Fruit fly (Drosophila melanogaster) whole organism, embryonic: ENCODE data around the gene CG14286.

Experiments
- Aef1 ChIP-seq: fragments of 200-800 bp; sonication (Bioruptor generic); IDR thresholded peaks from 3 replicates; pipeline ENCODE4 v1.3.6; 2022; ENCODE audit warnings: missing biosample characterization, missing genetic modification characterization
- Awh ChIP-seq: fragments of 200-800 bp; sonication (Bioruptor generic); IDR thresholded peaks from 2 replicates; pipeline ENCODE4, ENCODE4 v1.3.6; 2022; ENCODE audit warnings: missing biosample characterization, missing genetic modification characterization
- CG10267 ChIP-seq: fragments of 200-800 bp; sonication (Bioruptor generic); optimal IDR thresholded peaks from 2 replicates; lab custom pipeline; 2018; ENCODE audit warnings: missing biosample characterization, mild to moderate bottlenecking, missing genetic modification characterization, moderate library complexity
- CG10274 ChIP-seq: fragments of 200-800 bp; sonication (Bioruptor generic); optimal IDR thresholded peaks from 3 replicates; lab custom pipeline; 2017; ENCODE audit warnings: missing biosample characterization, mild to moderate bottlenecking, missing genetic modification characterization
- CG11504 ChIP-seq: fragments of 200-800 bp; sonication (Bioruptor generic); optimal IDR thresholded peaks from 3 replicates; lab custom pipeline; 2019; ENCODE audit warnings: missing biosample characterization, mild to moderate bottlenecking, missing genetic modification characterization, moderate library complexity
- CG11696 ChIP-seq: fragments of 200-800 bp; sonication (Bioruptor generic); IDR thresholded peaks from 2 replicates; pipeline ENCODE4 v1.3.6; 2022; ENCODE audit warnings: missing biosample characterization, missing genetic modification characterization
- CG12942 ChIP-seq: fragments of 200-800 bp; sonication (Bioruptor generic); optimal IDR thresholded peaks from 3 replicates; lab custom pipeline; 2016; ENCODE audit warnings: missing biosample characterization, missing genetic modification characterization
- CG13894 ChIP-seq: fragments of 200-800 bp; sonication (Bioruptor generic); optimal IDR thresholded peaks from 3 replicates; lab custom pipeline; 2018; ENCODE audit warnings: missing biosample characterization, mild to moderate bottlenecking, missing genetic modification characterization, moderate library complexity
- CG15011 ChIP-seq: fragments of 200-800 bp; sonication (Bioruptor generic); optimal IDR thresholded peaks from 3 replicates; lab custom pipeline; 2018; ENCODE audit warnings: missing biosample characterization, mild to moderate bottlenecking, missing genetic modification characterization
- CG1529 ChIP-seq: fragments of 200-800 bp; sonication (Bioruptor generic); optimal IDR thresholded peaks from 3 replicates; lab custom pipeline; 2018; ENCODE audit warnings: missing biosample characterization, missing genetic modification characterization
- CG1647 ChIP-seq: fragments of 200-800 bp; sonication (Bioruptor generic); optimal IDR thresholded peaks from 3 replicates; lab custom pipeline; 2016; ENCODE audit warnings: missing biosample characterization, missing genetic modification characterization
- CG18262 ChIP-seq: fragments of 200-800 bp; optimal IDR thresholded peaks from 3 replicates; lab custom pipeline; 2019; ENCODE audit warnings: missing biosample characterization, mild to moderate bottlenecking, missing genetic modification characterization, moderate library complexity
- CG2889 ChIP-seq: fragments of 200-800 bp; sonication (Bioruptor generic); IDR thresholded peaks from 3 replicates; pipeline ENCODE4 v1.3.6; 2022; ENCODE audit warnings: missing biosample characterization, missing genetic modification characterization
- CG3281 ChIP-seq: fragments of 200-800 bp; sonication (Bioruptor generic); optimal IDR thresholded peaks from 3 replicates; lab custom pipeline; 2017; ENCODE audit warnings: missing biosample characterization, mild to moderate bottlenecking, missing genetic modification characterization
- CG33213 ChIP-seq: fragments of 200-800 bp; sonication (Bioruptor generic); optimal IDR thresholded peaks from 3 replicates; lab custom pipeline; 2016; ENCODE audit warnings: missing biosample characterization, missing genetic modification characterization
- CG3995 ChIP-seq: fragments of 200-800 bp; sonication (Bioruptor generic); optimal IDR thresholded peaks from 3 replicates; lab custom pipeline; 2016; ENCODE audit warnings: missing biosample characterization, missing genetic modification characterization
- CG4820 ChIP-seq: fragments of 200-800 bp; sonication (Bioruptor generic); optimal IDR thresholded peaks from 3 replicates; lab custom pipeline; 2016; ENCODE audit warnings: missing biosample characterization, missing genetic modification characterization
- CG7839 ChIP-seq: fragments of 200-800 bp; sonication (Bioruptor generic); optimal IDR thresholded peaks from 3 replicates; lab custom pipeline; 2018; ENCODE audit warnings: missing biosample characterization, mild to moderate bottlenecking, missing genetic modification characterization, moderate library complexity
- CG9932 ChIP-seq: fragments of 200-800 bp; sonication (Bioruptor generic); IDR thresholded peaks from 2 replicates; pipeline ENCODE4 v1.3.6; 2022; ENCODE audit warnings: missing biosample characterization, missing genetic modification characterization
- CoRest ChIP-seq: fragments of 200-800 bp; sonication (Bioruptor generic); optimal IDR thresholded peaks from 3 replicates; lab custom pipeline; 2018; ENCODE audit warnings: missing biosample characterization, mild to moderate bottlenecking, missing genetic modification characterization, moderate library complexity
- Dad ChIP-seq: fragments of 200-800 bp; sonication (Bioruptor generic); optimal IDR thresholded peaks from 3 replicates; lab custom pipeline; 2016; ENCODE audit warnings: missing biosample characterization, missing genetic modification characterization
- Dek ChIP-seq: fragments of 200-800 bp; sonication (Bioruptor generic); optimal IDR thresholded peaks from 3 replicates; lab custom pipeline; 2019; ENCODE audit warnings: missing biosample characterization, mild to moderate bottlenecking, missing genetic modification characterization, moderate library complexity
- Dip3 ChIP-seq: fragments of 200-800 bp; sonication (Bioruptor generic); optimal IDR thresholded peaks from 3 replicates; lab custom pipeline; 2016; ENCODE audit warnings: missing biosample characterization, missing genetic modification characterization
- Fer2 ChIP-seq: fragments of 200-800 bp; sonication (Bioruptor generic); optimal IDR thresholded peaks from 2 replicates; lab custom pipeline; 2018; ENCODE audit warnings: missing biosample characterization, mild to moderate bottlenecking, missing genetic modification characterization, moderate library complexity
- GATAe ChIP-seq: fragments of 200-800 bp; sonication (Bioruptor generic); conservative IDR thresholded peaks from 2 replicates; pipeline ENCODE4 v1.3.6; 2022; ENCODE audit warnings: missing biosample characterization, missing genetic modification characterization
- Hr39 ChIP-seq: fragments of >200 bp; optimal IDR thresholded peaks from 2 replicates; lab custom pipeline; 2017
- Mrtf ChIP-seq: fragments of 200-800 bp; sonication (Bioruptor generic); IDR thresholded peaks from 3 replicates; pipeline ENCODE4 v1.3.6; 2022; ENCODE audit warnings: missing biosample characterization, missing genetic modification characterization
- PHDP ChIP-seq: fragments of 200-800 bp; sonication (Bioruptor generic); optimal IDR thresholded peaks from 3 replicates; lab custom pipeline; 2018; ENCODE audit warnings: missing biosample characterization, mild to moderate bottlenecking, missing genetic modification characterization, moderate library complexity
- Spps ChIP-seq: fragments of 200-800 bp; sonication (Bioruptor generic); optimal IDR thresholded peaks from 2 replicates; lab custom pipeline; 2018; ENCODE audit warnings: missing biosample characterization, mild to moderate bottlenecking, missing genetic modification characterization
- TFAM ChIP-seq: fragments of 200-800 bp; sonication (Bioruptor generic); optimal IDR thresholded peaks from 2 replicates; lab custom pipeline; 2017; ENCODE audit warnings: missing biosample characterization, missing genetic modification characterization, inconsistent platforms
- ase ChIP-seq: fragments of 200-800 bp; sonication (Bioruptor generic); IDR thresholded peaks from 3 replicates; pipeline ENCODE4 v1.3.6; 2022; ENCODE audit warnings: missing biosample characterization, missing genetic modification characterization
- bcd ChIP-seq: fragments of 200-800 bp; sonication (Bioruptor generic); optimal IDR thresholded peaks from 2 replicates; lab custom pipeline; 2017; ENCODE audit warnings: missing biosample characterization, mild to moderate bottlenecking, missing genetic modification characterization
- dan ChIP-seq: fragments of 200-800 bp; sonication (Bioruptor generic); IDR thresholded peaks from 2 replicates; pipeline ENCODE4 v1.3.6; 2022; ENCODE audit warnings: missing biosample characterization, missing genetic modification characterization
- dm ChIP-seq: fragments of 200-800 bp; sonication (Bioruptor generic); optimal IDR thresholded peaks from 3 replicates; lab custom pipeline; 2016; ENCODE audit warnings: missing biosample characterization, missing genetic modification characterization
- dmrt11E ChIP-seq: fragments of 200-800 bp; sonication (Bioruptor generic); optimal IDR thresholded peaks from 3 replicates; lab custom pipeline; 2018; ENCODE audit warnings: missing biosample characterization, mild to moderate bottlenecking, missing genetic modification characterization, moderate library complexity
- dysf ChIP-seq: fragments of 200-800 bp; sonication (Bioruptor generic); IDR thresholded peaks from 3 replicates; pipeline ENCODE4 v1.3.6; 2022; ENCODE audit warnings: missing biosample characterization, missing genetic modification characterization
- eyg ChIP-seq: fragments of 200-800 bp; sonication (Bioruptor generic); optimal IDR thresholded peaks from 3 replicates; lab custom pipeline; 2016; ENCODE audit warnings: missing biosample characterization, missing genetic modification characterization
- fd3F ChIP-seq: fragments of 200-800 bp; sonication (Bioruptor generic); optimal IDR thresholded peaks from 2 replicates; lab custom pipeline; 2018; ENCODE audit warnings: missing biosample characterization, mild to moderate bottlenecking, missing genetic modification characterization, moderate library complexity
- grau ChIP-seq: fragments of 200-800 bp; optimal IDR thresholded peaks from 3 replicates; lab custom pipeline; 2019; ENCODE audit warnings: missing biosample characterization, mild to moderate bottlenecking, missing genetic modification characterization, moderate library complexity
- hth ChIP-seq: fragments of >200 bp; optimal IDR thresholded peaks from 2 replicates; lab custom pipeline; 2017; ENCODE audit warnings: inconsistent platforms
- ken ChIP-seq: fragments of 200-800 bp; sonication (Bioruptor generic); IDR thresholded peaks from 3 replicates; pipeline ENCODE4 v1.3.6; 2022; ENCODE audit warnings: missing biosample characterization, missing genetic modification characterization
- pan ChIP-seq, 4 experiments: fragments of >200 bp in 3 of 4; fragments of 200-800 bp in 1 of 4; sonication (Bioruptor generic) in 1 of 4; optimal IDR thresholded peaks in 3 of 4; IDR thresholded peaks in 1 of 4; 2 replicates each; pipeline versions ENCODE4 v1.3.6 to Lab custom; 2017 to 2022; ENCODE audit warnings: missing biosample characterization in 2 of 4, missing genetic modification characterization in 2 of 4, mixed read lengths in 1 of 4
- scrt ChIP-seq: fragments of 200-800 bp; sonication (Bioruptor generic); optimal IDR thresholded peaks from 2 replicates; lab custom pipeline; 2018; ENCODE audit warnings: missing biosample characterization, mild to moderate bottlenecking, missing genetic modification characterization, moderate library complexity
- unc-4 ChIP-seq: fragments of 200-800 bp; sonication (Bioruptor generic); IDR thresholded peaks from 2 replicates; pipeline ENCODE4 v1.3.6; 2022; ENCODE audit warnings: missing biosample characterization, missing genetic modification characterization; ENCODE audit not compliant: partially characterized antibody
- unpg ChIP-seq: fragments of 200-800 bp; sonication (Bioruptor generic); optimal IDR thresholded peaks from 3 replicates; lab custom pipeline; 2018; ENCODE audit warnings: missing biosample characterization, mild to moderate bottlenecking, missing genetic modification characterization, moderate library complexity

CG14286 gene

dm6 chr3R:19010923-19011322 is 13.0 kb upstream of the CG14286 start (continued):
- TF ChIP-seq Dek (no peak), dan (no peak), scrt (GFP tag; lab: Kevin White, UChicago) (no peak), Awh (no peak), CG4820 (GFP tag; lab: Kevin White, UChicago) (no peak), unpg (GFP tag; lab: Kevin White, UChicago) (peak; percentile 33), Hr39 (no peak), CG10267 (tag; lab: Kevin White, UChicago) (no peak), Dip3 (GFP tag; lab: Kevin White, UChicago) (no peak), TFAM (GFP tag; lab: Kevin White, UChicago) (no peak), CG15011 (GFP tag; lab: Kevin White, UChicago) (peak; percentile 38), CG33213 (GFP tag; lab: Kevin White, UChicago) (peak; percentile 41), CG1647 (GFP tag; lab: Kevin White, UChicago) (peak; percentile 13), eyg (GFP tag; lab: Kevin White, UChicago) (peak; percentile 26), CG12942 (GFP tag; lab: Kevin White, UChicago) (no peak), bcd (peak; percentile 2), Mrtf (GFP tag; lab: Robert Waterston, UW) (no peak), PHDP (peak; percentile 52), Fer2 (tag; lab: Kevin White, UChicago) (no peak), Dad (no peak), CG1529 (GFP tag; lab: Kevin White, UChicago) (no peak), CG9932 (GFP tag; lab: Robert Waterston, UW) (no peak), unc-4 (GFP tag; lab: Robert Waterston, UW) (no peak), dm (GFP tag; lab: Kevin White, UChicago) (no peak), CG7839 (tag; lab: Kevin White, UChicago) (peak; percentile 53), CG13894 (tag; lab: Kevin White, UChicago) (no peak), CG11696 (GFP tag; lab: Robert Waterston, UW) (no peak), grau (no peak), CG18262 (tag; lab: Kevin White, UChicago) (peak; percentile 16), Aef1 (GFP tag; lab: Robert Waterston, UW) (no peak), fd3F (GFP tag; lab: Kevin White, UChicago) (peak; percentile 60), Spps (tag; lab: Kevin White, UChicago) (no peak), CoRest (tag; lab: Kevin White, UChicago) (peak; percentile 39), GATAe (no peak), ase (GFP tag; lab: Robert Waterston, UW) (no peak), pan (optimal IDR thresholded peaks at IDR 0.05; lab: Kevin White, UChicago) (no peak), pan (GFP tag; optimal IDR thresholded peaks at IDR 0.05 in 1 of 2, IDR thresholded peaks at IDR 0.05 in 1 of 2) (no peak), CG11504 (tag; lab: Kevin White, UChicago) (peak; percentile 9), CG3995 (no peak), ken (no peak), CG10274 (GFP tag; lab: Kevin White, UChicago) (no peak), dysf (peak; percentile 38; the same call in 2 of the 3 replicates), dmrt11E (peak; percentile 23), CG3281 (GFP tag; lab: Kevin White, UChicago) (peak; percentile 6), CG2889 (GFP tag; lab: Robert Waterston, UW) (no peak), hth (lab: Kevin White, UChicago) (no peak)
